Fruit fly (Drosophila melanogaster): ENCODE data around the gene CG9609.
A peak's percentile ranks its signal among the peaks of the same experiment; 100 is the strongest.

CG9609 gene

DNA sequence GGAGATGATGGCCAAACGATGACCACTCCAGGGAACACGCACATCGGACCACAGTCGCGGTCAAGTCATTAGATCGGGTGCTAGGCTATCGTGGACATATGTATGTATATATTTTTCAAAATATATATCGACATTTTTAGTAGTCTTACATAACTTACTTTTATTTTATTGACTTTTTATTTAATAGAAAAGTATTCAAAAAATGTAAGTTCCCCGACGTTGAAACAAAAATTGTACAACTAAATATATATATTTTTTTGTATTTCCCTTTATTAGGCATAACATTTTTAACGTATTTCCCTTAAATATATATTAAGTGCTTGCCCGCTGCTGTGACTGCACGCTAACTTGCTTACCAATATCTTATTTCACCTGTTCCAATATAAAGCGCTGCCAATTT, 28.4 kb upstream of the CG9609 start (continued):
- TF ChIP-seq CG9932 (GFP tag; IDR thresholded peaks at IDR 0.05) (no peak), CG11085 (GFP tag; IDR thresholded peaks at IDR 0.05) (no peak), Bteb2 (GFP tag; optimal IDR thresholded peaks at IDR 0.05) (no peak), ro (GFP tag; IDR thresholded peaks at IDR 0.05) (no peak), Dp (GFP tag; optimal IDR thresholded peaks at IDR 0.05) (no peak), CG10209 (GFP tag; optimal IDR thresholded peaks at IDR 0.05) (no peak), br (optimal IDR thresholded peaks at IDR 0.05) (no peak), CG3065 (GFP tag; optimal IDR thresholded peaks at IDR 0.05) (no peak), CG1603 (tag; optimal IDR thresholded peaks at IDR 0.05) (no peak), Spps (tag; optimal IDR thresholded peaks at IDR 0.05) (no peak), ash1 (GFP tag; optimal IDR thresholded peaks at IDR 0.05) (no peak), croc (GFP tag; conservative IDR thresholded peaks at IDR 0.05) (peak; percentile 26; the same call in 1 of the 3 replicates), CG3847 (GFP tag; IDR thresholded peaks at IDR 0.05) (no peak), fd102C (GFP tag; optimal IDR thresholded peaks at IDR 0.05) (no peak), ara (GFP tag; IDR thresholded peaks at IDR 0.05) (no peak), wor (GFP tag; IDR thresholded peaks at IDR 0.05) (no peak), CG30403 (GFP tag; optimal IDR thresholded peaks at IDR 0.05) (peak; percentile 11), CG6654 (GFP tag; optimal IDR thresholded peaks at IDR 0.05) (no peak), Adf1 (GFP tag; IDR thresholded peaks at IDR 0.05) (no peak), CG34224 (GFP tag; IDR thresholded peaks at IDR 0.05; ENCODE audit: partially characterized antibody) (no peak), CG30020 (tag; optimal IDR thresholded peaks at IDR 0.05) (no peak), CG8924 (tag; optimal IDR thresholded peaks at IDR 0.05) (no peak), CG11456 (GFP tag; IDR thresholded peaks at IDR 0.05) (no peak), CG9727 (GFP tag; optimal IDR thresholded peaks at IDR 0.05) (no peak), CG14014 (GFP tag; IDR thresholded peaks at IDR 0.05) (no peak), CkIIα-i1 (GFP tag; IDR thresholded peaks at IDR 0.05) (no peak), ase (GFP tag; IDR thresholded peaks at IDR 0.05) (no peak), CG12236 (GFP tag; optimal IDR thresholded peaks at IDR 0.05) (no peak), Eip74EF (GFP tag; optimal IDR thresholded peaks at IDR 0.05) (peak in 1 of 2 experiments; percentile 26), CG10431 (GFP tag; optimal IDR thresholded peaks at IDR 0.05) (no peak), chif (GFP tag; optimal IDR thresholded peaks at IDR 0.05) (no peak), crc (GFP tag; optimal IDR thresholded peaks at IDR 0.05) (no peak), Fer2 (tag; optimal IDR thresholded peaks at IDR 0.05) (no peak), CG17359 (tag; optimal IDR thresholded peaks at IDR 0.05) (peak; percentile 8), Ssrp (tag; optimal IDR thresholded peaks at IDR 0.05) (no peak), cwo (GFP tag; optimal IDR thresholded peaks at IDR 0.05) (no peak), CG3995 (GFP tag; optimal IDR thresholded peaks at IDR 0.05) (no peak), Elba2 (GFP tag; optimal IDR thresholded peaks at IDR 0.05) (no peak), CG4282 (GFP tag; optimal IDR thresholded peaks at IDR 0.05) (no peak), Asciz (GFP tag; optimal IDR thresholded peaks at IDR 0.05) (no peak), CG9876 (GFP tag; optimal IDR thresholded peaks at IDR 0.05) (no peak), CG32767 (GFP tag; IDR thresholded peaks at IDR 0.05) (peak; percentile 26; the same call in 1 of the 2 replicates), CG15011 (GFP tag; optimal IDR thresholded peaks at IDR 0.05) (no peak), sens (GFP tag) (peak; percentile 57), ci (GFP tag; IDR thresholded peaks at IDR 0.05) (no peak), CG16863 (GFP tag; optimal IDR thresholded peaks at IDR 0.05) (no peak), CG2116 (GFP tag; optimal IDR thresholded peaks at IDR 0.05) (no peak), Pdp1 (GFP tag; optimal IDR thresholded peaks at IDR 0.05) (peak in 1 of 2 experiments; percentile 8), CG31224 (GFP tag; IDR thresholded peaks at IDR 0.05) (no peak), CG18262 (tag; optimal IDR thresholded peaks at IDR 0.05) (peak; percentile 39), Sox102F (GFP tag; optimal IDR thresholded peaks at IDR 0.05) (peak; percentile 9), Atf-2 (GFP tag; optimal IDR thresholded peaks at IDR 0.05) (no peak)
